Worm (Caenorhabditis elegans) whole organism, L1 larva: ENCODE measurements around the gene svh-11.

ENCODE experiments used
- Y116A8C.19 ChIP-seq: sonication (generic microtip); optimal IDR thresholded peaks from 2 replicates; lab custom pipeline; 2016; ENCODE audit warnings: missing compliant biosample characterization, missing genetic modification characterization, borderline replicate concordance
- aha-1 ChIP-seq: fragments of 150-350 bp; optimal IDR thresholded peaks from 2 replicates; lab custom pipeline; 2014; ENCODE audit warnings: missing biosample characterization, missing genetic modification characterization
- alr-1 ChIP-seq: fragments of 200-800 bp; sonication (Bioruptor generic); optimal IDR thresholded peaks from 2 replicates; lab custom pipeline; 2018; ENCODE audit warnings: borderline replicate concordance, mild to moderate bottlenecking, missing genetic modification characterization, missing compliant biosample characterization
- aly-2 ChIP-seq: fragments of 150-350 bp; optimal IDR thresholded peaks from 2 replicates; lab custom pipeline; 2014; ENCODE audit warnings: missing biosample characterization, missing genetic modification characterization
- ama-1 ChIP-seq: fragments of 150-350 bp; optimal IDR thresholded peaks from 2 replicates; lab custom pipeline; 2014
- blmp-1 ChIP-seq: fragments of 150-350 bp; optimal IDR thresholded peaks from 2 replicates; lab custom pipeline; 2014; ENCODE audit warnings: missing biosample characterization, missing genetic modification characterization
- ceh-88 ChIP-seq: fragments of 200-800 bp; sonication (Bioruptor generic); IDR thresholded peaks from 2 replicates; pipeline ENCODE4 v1.3.6; 2022; ENCODE audit warnings: missing genetic modification characterization, missing compliant biosample characterization
- ces-1 ChIP-seq: fragments of 150-350 bp; optimal IDR thresholded peaks from 2 replicates; lab custom pipeline; 2014; ENCODE audit warnings: missing biosample characterization, missing genetic modification reagents, missing genetic modification characterization
- dpl-1 ChIP-seq, 3 experiments: fragments of 150-350 bp in 2 of 3; sonication (generic microtip) in 1 of 3; optimal IDR thresholded peaks; 2 replicates each; lab custom pipeline; 2014 to 2017; ENCODE audit warnings: missing biosample characterization in 3 of 3, missing genetic modification characterization in 3 of 3, missing genetic modification reagents in 3 of 3
- dsc-1 ChIP-seq: sonication (generic microtip); optimal IDR thresholded peaks from 2 replicates; lab custom pipeline; 2016; ENCODE audit warnings: mild to moderate bottlenecking, missing genetic modification characterization, missing compliant biosample characterization
- efl-1 ChIP-seq, 4 experiments: fragments of 150-350 bp; optimal IDR thresholded peaks in 3 of 4; peaks in 1 of 4; 1 replicate in 1 of 4; 2 replicates in 3 of 4; lab custom pipeline; 2014; ENCODE audit warnings: missing biosample characterization in 2 of 4, missing genetic modification characterization in 2 of 4, missing genetic modification reagents in 2 of 4
- efl-3 ChIP-seq: fragments of 200-800 bp; sonication (Bioruptor generic); optimal IDR thresholded peaks from 2 replicates; lab custom pipeline; 2018; ENCODE audit warnings: mild to moderate bottlenecking, missing genetic modification characterization, missing compliant biosample characterization
- egl-27 ChIP-seq, 2 experiments: fragments of 150-350 bp in 1 of 2; sonication (generic microtip); optimal IDR thresholded peaks; 3 replicates each; lab custom pipeline; 2017 to 2018; ENCODE audit warnings: missing biosample characterization in 2 of 2, missing genetic modification characterization in 2 of 2, missing genetic modification reagents in 2 of 2
- elt-2 ChIP-seq: sonication (generic microtip); optimal IDR thresholded peaks from 2 replicates; lab custom pipeline; 2016; ENCODE audit warnings: missing genetic modification characterization, mild to moderate bottlenecking, inconsistent platforms, missing compliant biosample characterization, missing genetic modification reagents
- fkh-4 ChIP-seq: sonication (generic microtip); optimal IDR thresholded peaks from 2 replicates; lab custom pipeline; 2016; ENCODE audit warnings: missing compliant biosample characterization, missing genetic modification characterization, borderline replicate concordance
- fkh-8 ChIP-seq: sonication (generic microtip); optimal IDR thresholded peaks from 2 replicates; lab custom pipeline; 2016; ENCODE audit warnings: mild to moderate bottlenecking, missing genetic modification characterization, missing compliant biosample characterization
- grh-1 ChIP-seq: fragments of 200-800 bp; sonication (Bioruptor generic); IDR thresholded peaks from 2 replicates; pipeline ENCODE4 v1.3.6; 2022; ENCODE audit warnings: missing genetic modification reagents, missing genetic modification characterization, missing compliant biosample characterization
- hlh-4 ChIP-seq: sonication (generic microtip); optimal IDR thresholded peaks from 2 replicates; lab custom pipeline; 2016; ENCODE audit warnings: mild to moderate bottlenecking, missing genetic modification characterization, missing compliant biosample characterization
- irx-1 ChIP-seq: sonication (generic microtip); optimal IDR thresholded peaks from 2 replicates; lab custom pipeline; 2016; ENCODE audit warnings: missing genetic modification characterization, missing compliant biosample characterization
- jun-1 ChIP-seq: fragments of 150-350 bp; optimal IDR thresholded peaks from 2 replicates; lab custom pipeline; 2014; ENCODE audit warnings: missing biosample characterization, missing genetic modification reagents, missing genetic modification characterization
- lin-13 ChIP-seq: fragments of 150-350 bp; optimal IDR thresholded peaks from 2 replicates; lab custom pipeline; 2014; ENCODE audit warnings: missing biosample characterization, missing genetic modification reagents, missing genetic modification characterization
- lin-14 ChIP-seq: fragments of 200-800 bp; sonication (Bioruptor generic); optimal IDR thresholded peaks from 2 replicates; lab custom pipeline; 2018; ENCODE audit warnings: mild to moderate bottlenecking, missing genetic modification characterization, moderate library complexity, missing compliant biosample characterization
- lin-15B ChIP-seq: fragments of 150-350 bp; sonication (generic microtip); optimal IDR thresholded peaks from 3 replicates; lab custom pipeline; 2014; ENCODE audit warnings: missing biosample characterization, missing genetic modification characterization
- lin-35 ChIP-seq, 2 experiments: fragments of 150-350 bp; optimal IDR thresholded peaks; 2 replicates each; lab custom pipeline; 2014; ENCODE audit warnings: missing biosample characterization in 2 of 2, missing genetic modification characterization in 2 of 2, missing genetic modification reagents in 2 of 2
- lin-39 ChIP-seq: fragments of 150-350 bp; optimal IDR thresholded peaks from 2 replicates; lab custom pipeline; 2014; ENCODE audit warnings: missing biosample characterization, missing genetic modification reagents, missing genetic modification characterization
- lir-3 ChIP-seq: sonication (generic microtip); optimal IDR thresholded peaks from 2 replicates; lab custom pipeline; 2016; ENCODE audit warnings: mild to moderate bottlenecking, missing genetic modification characterization, moderate library complexity, missing compliant biosample characterization; ENCODE audit not compliant: poor library complexity
- mdl-1 ChIP-seq, 2 experiments: fragments of 150-350 bp; optimal IDR thresholded peaks; 2 replicates each; lab custom pipeline; 2014 to 2017; ENCODE audit warnings: missing biosample characterization in 2 of 2, missing genetic modification characterization in 2 of 2, inconsistent platforms in 1 of 2
- nhr-11 ChIP-seq: fragments of 150-350 bp; optimal IDR thresholded peaks from 2 replicates; lab custom pipeline; 2014; ENCODE audit warnings: missing biosample characterization, missing genetic modification characterization
- nhr-12 ChIP-seq: sonication (generic microtip); optimal IDR thresholded peaks from 2 replicates; lab custom pipeline; 2017; ENCODE audit warnings: missing biosample characterization, missing genetic modification characterization
- nhr-19 ChIP-seq: fragments of 200-800 bp; sonication (Bioruptor generic); conservative IDR thresholded peaks from 2 replicates; pipeline ENCODE4 v1.3.6; 2022; ENCODE audit warnings: missing genetic modification characterization, missing compliant biosample characterization
- nhr-20 ChIP-seq: sonication (generic microtip); optimal IDR thresholded peaks from 2 replicates; lab custom pipeline; 2016; ENCODE audit warnings: mild to moderate bottlenecking, missing genetic modification characterization, missing compliant biosample characterization
- nhr-237 ChIP-seq: fragments of 150-350 bp; optimal IDR thresholded peaks from 2 replicates; lab custom pipeline; 2014; ENCODE audit warnings: missing biosample characterization, missing genetic modification characterization
- nhr-28 ChIP-seq: fragments of 150-350 bp; optimal IDR thresholded peaks from 2 replicates; lab custom pipeline; 2014; ENCODE audit warnings: missing biosample characterization, missing genetic modification characterization
- nhr-47 ChIP-seq: sonication (generic microtip); optimal IDR thresholded peaks from 2 replicates; lab custom pipeline; 2016; ENCODE audit warnings: mild to moderate bottlenecking, missing genetic modification characterization, moderate library complexity, missing compliant biosample characterization
- nhr-71 ChIP-seq: sonication (generic microtip); optimal IDR thresholded peaks from 2 replicates; lab custom pipeline; 2016; ENCODE audit warnings: mild to moderate bottlenecking, missing genetic modification characterization, moderate library complexity, missing compliant biosample characterization
- nhr-76 ChIP-seq: sonication (generic microtip); optimal IDR thresholded peaks from 2 replicates; lab custom pipeline; 2017; ENCODE audit warnings: missing biosample characterization, missing genetic modification characterization
- nhr-77 ChIP-seq: fragments of 150-350 bp; optimal IDR thresholded peaks from 2 replicates; lab custom pipeline; 2014; ENCODE audit warnings: missing biosample characterization, missing genetic modification characterization
- nhr-90 ChIP-seq: sonication (generic microtip); optimal IDR thresholded peaks from 2 replicates; lab custom pipeline; 2016; ENCODE audit warnings: mild to moderate bottlenecking, missing genetic modification characterization, missing compliant biosample characterization; ENCODE audit not compliant: poor library complexity
- pag-3 ChIP-seq: sonication (generic microtip); optimal IDR thresholded peaks from 2 replicates; lab custom pipeline; 2017; ENCODE audit warnings: missing genetic modification characterization, mild to moderate bottlenecking, missing compliant biosample characterization, antibody characterized with exemption, borderline replicate concordance; ENCODE audit not compliant: insufficient read depth
- pax-3 ChIP-seq: fragments of 200-800 bp; sonication (Bioruptor generic); optimal IDR thresholded peaks from 2 replicates; lab custom pipeline; 2018; ENCODE audit warnings: mild to moderate bottlenecking, missing genetic modification characterization, moderate library complexity, missing compliant biosample characterization
- pqm-1 ChIP-seq: sonication (generic microtip); optimal IDR thresholded peaks from 3 replicates; lab custom pipeline; 2017; ENCODE audit warnings: missing biosample characterization, missing genetic modification characterization
- snu-23 ChIP-seq: sonication (generic microtip); optimal IDR thresholded peaks from 2 replicates; lab custom pipeline; 2016; ENCODE audit warnings: missing genetic modification characterization, missing compliant biosample characterization
- sup-37 ChIP-seq: fragments of 200-800 bp; sonication (Bioruptor generic); optimal IDR thresholded peaks from 2 replicates; lab custom pipeline; 2018; ENCODE audit warnings: mild to moderate bottlenecking, missing genetic modification characterization, missing compliant biosample characterization
- tbx-2 ChIP-seq: sonication (generic microtip); optimal IDR thresholded peaks from 2 replicates; lab custom pipeline; 2016; ENCODE audit warnings: missing genetic modification characterization, missing compliant biosample characterization
- tlp-1 ChIP-seq: fragments of 150-350 bp; optimal IDR thresholded peaks from 2 replicates; lab custom pipeline; 2014; ENCODE audit warnings: missing biosample characterization, missing genetic modification characterization
- unc-130 ChIP-seq: fragments of 150-350 bp; optimal IDR thresholded peaks from 2 replicates; lab custom pipeline; 2017; ENCODE audit warnings: missing biosample characterization, missing genetic modification characterization, inconsistent platforms
- unc-62 ChIP-seq: fragments of 150-350 bp; optimal IDR thresholded peaks from 2 replicates; lab custom pipeline; 2014; ENCODE audit warnings: missing biosample characterization, missing genetic modification reagents, missing genetic modification characterization
- unc-98 ChIP-seq: fragments of 200-800 bp; sonication (Bioruptor generic); IDR thresholded peaks from 2 replicates; pipeline ENCODE4 v1.3.6; 2022; ENCODE audit warnings: missing genetic modification characterization, missing compliant biosample characterization
- vab-15 ChIP-seq: sonication (generic microtip); optimal IDR thresholded peaks from 2 replicates; lab custom pipeline; 2017; ENCODE audit warnings: missing genotype, mild to moderate bottlenecking, missing genetic modification characterization, missing compliant biosample characterization
- xbp-1 ChIP-seq: sonication (generic microtip); optimal IDR thresholded peaks from 2 replicates; lab custom pipeline; 2016; ENCODE audit warnings: missing genetic modification characterization, missing compliant biosample characterization
- zip-4 ChIP-seq: fragments of 200-800 bp; sonication (Bioruptor generic); optimal IDR thresholded peaks from 2 replicates; lab custom pipeline; 2018; ENCODE audit warnings: mild to moderate bottlenecking, missing genetic modification characterization, moderate library complexity, missing compliant biosample characterization
- ztf-4 ChIP-seq: fragments of 150-350 bp; optimal IDR thresholded peaks from 2 replicates; lab custom pipeline; 2014; ENCODE audit warnings: missing biosample characterization, missing genetic modification characterization

Gene svh-11

DNA sequence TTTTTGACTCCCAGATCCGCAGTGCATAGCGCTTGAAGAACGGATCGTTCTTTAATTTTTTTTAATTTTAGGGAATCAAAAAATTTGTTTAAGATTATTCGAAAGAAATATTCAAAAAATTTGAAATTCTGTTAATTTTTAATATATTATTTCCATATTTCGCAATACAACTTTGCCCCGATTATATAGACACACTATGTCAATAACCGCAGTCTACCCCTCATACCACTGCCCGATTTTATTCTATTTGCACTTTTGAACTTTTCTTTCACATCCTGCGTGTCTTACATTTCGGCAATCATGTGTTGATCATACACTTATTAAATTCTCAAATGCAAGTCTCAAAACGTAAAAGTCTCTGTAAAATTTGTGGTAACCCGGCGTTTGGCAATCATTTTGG lies 11.9 kb downstream of the svh-11 start, which contains the start of gene nhr-56 (continued):
- TF ChIP-seq efl-1 (optimal IDR thresholded peaks at IDR 0.05; lab: Kevin White, UChicago) = peak; percentile 23 to 28
- TF ChIP-seq efl-1 (GFP tag; optimal IDR thresholded peaks at IDR 0.05 in 1 of 2; lab: Kevin White, UChicago) = peak; percentile 3 to 87
- TF ChIP-seq dpl-1 (GFP tag; optimal IDR thresholded peaks at IDR 0.05; lab: Kevin White, UChicago) = peak in 1 of 3 experiments; percentile 21
- TF ChIP-seq Y116A8C.19 = no peak
- TF ChIP-seq nhr-47 (tag; lab: Kevin White, UChicago) = peak; percentile 23
- TF ChIP-seq nhr-77 (tag; lab: Kevin White, UChicago) = peak; percentile 15
- no peak for TF ChIP-seq efl-3 (GFP tag; lab: Kevin White, UChicago)
- TF ChIP-seq tlp-1 = no peak
- no peak for TF ChIP-seq pax-3 (tag; lab: Kevin White, UChicago)
- no peak for TF ChIP-seq alr-1 (tag; lab: Kevin White, UChicago)
- no peak for TF ChIP-seq vab-15 (tag; lab: Kevin White, UChicago)
- no peak for TF ChIP-seq nhr-12 (tag; lab: Kevin White, UChicago)
- no peak for TF ChIP-seq grh-1 (GFP tag; lab: Robert Waterston, UW)
- TF ChIP-seq unc-62 (GFP tag; lab: Kevin White, UChicago) = no peak
- peak; percentile 80 for TF ChIP-seq nhr-20 (tag; lab: Kevin White, UChicago)
- TF ChIP-seq nhr-90 = peak; percentile 38
- no peak for TF ChIP-seq nhr-28 (tag; lab: Kevin White, UChicago)
- no peak for TF ChIP-seq ama-1
- peak; percentile 14; the same call in 1 of the 2 replicates for TF ChIP-seq nhr-19 (GFP tag; lab: Robert Waterston, UW)
- TF ChIP-seq dsc-1 (tag; lab: Kevin White, UChicago) = no peak
- no peak for TF ChIP-seq nhr-76 (tag; lab: Kevin White, UChicago)
- peak; percentile 19 for TF ChIP-seq fkh-8 (tag; lab: Kevin White, UChicago)
- no peak for TF ChIP-seq aly-2
- TF ChIP-seq zip-4 = peak; percentile 68
- no peak for TF ChIP-seq unc-98
- no peak for TF ChIP-seq nhr-237 (tag; lab: Kevin White, UChicago)
- no peak for TF ChIP-seq hlh-4 (tag; lab: Kevin White, UChicago)
- TF ChIP-seq pqm-1 (tag; lab: Kevin White, UChicago) = no peak
- no peak for TF ChIP-seq unc-130 (tag; lab: Kevin White, UChicago)
- no peak for TF ChIP-seq lin-39 (tag; lab: Kevin White, UChicago)
- TF ChIP-seq nhr-71 (tag; lab: Kevin White, UChicago) = peak; percentile 62
- TF ChIP-seq xbp-1 (tag; lab: Kevin White, UChicago) = no peak
- TF ChIP-seq elt-2 (tag; lab: Kevin White, UChicago) = peak; percentile 27
- TF ChIP-seq pag-3 (tag; lab: Kevin White, UChicago) = no peak
- TF ChIP-seq mdl-1 (tag; optimal IDR thresholded peaks at IDR 0.05; lab: Kevin White, UChicago) = peak in 1 of 2 experiments; percentile 38
- no peak for TF ChIP-seq lir-3 (tag; lab: Kevin White, UChicago)
- no peak for TF ChIP-seq nhr-11 (tag; lab: Kevin White, UChicago)
- no peak for TF ChIP-seq ztf-4 (tag; lab: Kevin White, UChicago)
- peak; percentile 34 for TF ChIP-seq jun-1
- TF ChIP-seq tbx-2 (tag; lab: Kevin White, UChicago) = no peak
- no peak for TF ChIP-seq sup-37
- no peak for TF ChIP-seq lin-15B
- TF ChIP-seq snu-23 (GFP tag; lab: Kevin White, UChicago) = peak; percentile 56
- no peak for TF ChIP-seq egl-27 (tag; optimal IDR thresholded peaks at IDR 0.05; lab: Kevin White, UChicago)
- TF ChIP-seq lin-35 (GFP tag; optimal IDR thresholded peaks at IDR 0.05; lab: Kevin White, UChicago) = peak in 1 of 2 experiments; percentile 63
- TF ChIP-seq aha-1 (tag; lab: Kevin White, UChicago) = no peak
- TF ChIP-seq lin-13 = no peak
- no peak for TF ChIP-seq lin-14 (GFP tag; lab: Kevin White, UChicago)
- TF ChIP-seq irx-1 = no peak
- TF ChIP-seq ceh-88 (GFP tag; lab: Robert Waterston, UW) = no peak
- TF ChIP-seq ces-1 (GFP tag; lab: Kevin White, UChicago) = no peak
- TF ChIP-seq fkh-4 (tag; lab: Kevin White, UChicago) = no peak
- peak; percentile 39 for TF ChIP-seq blmp-1 (tag; lab: Kevin White, UChicago)
